Worm (Caenorhabditis elegans) whole organism, L4 larva: ENCODE data around the gene T22C8.3.

ENCODE experiments used
- F10B5.3 ChIP-seq: sonication (generic microtip); optimal IDR thresholded peaks from 2 replicates; lab custom pipeline; 2016; ENCODE audit warnings: mild to moderate bottlenecking, missing genetic modification characterization, missing compliant biosample characterization
- F44E2.7 ChIP-seq: fragments of 200-800 bp; sonication (Bioruptor generic); IDR thresholded peaks from 2 replicates; pipeline ENCODE4 v2.1.2; 2022; ENCODE audit warnings: missing genetic modification characterization, missing compliant biosample characterization
- F49E8.2 ChIP-seq: sonication (generic microtip); optimal IDR thresholded peaks from 2 replicates; lab custom pipeline; 2016; ENCODE audit warnings: missing compliant biosample characterization, mild to moderate bottlenecking, missing genetic modification characterization, borderline replicate concordance
- Y5F2A.4 ChIP-seq: fragments of 200-800 bp; sonication (Bioruptor generic); optimal IDR thresholded peaks from 2 replicates; lab custom pipeline; 2018; ENCODE audit warnings: mild to moderate bottlenecking, missing genetic modification characterization, missing compliant biosample characterization
- ZK546.5 ChIP-seq, 2 experiments: sonication (generic microtip); optimal IDR thresholded peaks; 2 replicates each; lab custom pipeline; 2017; ENCODE audit warnings: missing biosample characterization in 2 of 2, missing genetic modification characterization in 2 of 2
- aha-1 ChIP-seq: fragments of 150-350 bp; peaks from one replicate; lab custom pipeline; 2014; ENCODE audit warnings: missing biosample characterization, missing genetic modification characterization
- ama-1 ChIP-seq: fragments of 150-350 bp; optimal IDR thresholded peaks from 2 replicates; lab custom pipeline; 2014; ENCODE audit warnings: inconsistent platforms, mixed read lengths
- daf-16 ChIP-seq, 3 experiments: sonication (generic microtip); optimal IDR thresholded peaks; 2 replicates each; lab custom pipeline; 2016 to 2017; ENCODE audit warnings: missing genetic modification characterization in 3 of 3, missing genetic modification reagents in 3 of 3, mild to moderate bottlenecking in 2 of 3, missing compliant biosample characterization in 2 of 3, missing biosample characterization in 1 of 3, moderate library complexity in 1 of 3
- daf-8 ChIP-seq: fragments of 200-800 bp; sonication (Bioruptor generic); IDR thresholded peaks from 2 replicates; pipeline ENCODE4 v1.3.6; 2022; ENCODE audit warnings: missing genetic modification characterization, missing compliant biosample characterization
- dmd-6 ChIP-seq: fragments of 200-800 bp; sonication (Bioruptor generic); IDR thresholded peaks from 2 replicates; pipeline ENCODE4 v1.3.6; 2022; ENCODE audit warnings: missing genetic modification reagents, missing genetic modification characterization, missing compliant biosample characterization
- dpl-1 ChIP-seq: fragments of 150-350 bp; optimal IDR thresholded peaks from 2 replicates; lab custom pipeline; 2014; ENCODE audit warnings: missing biosample characterization, missing genetic modification reagents, missing genetic modification characterization
- dve-1 ChIP-seq: sonication (generic microtip); optimal IDR thresholded peaks from 2 replicates; lab custom pipeline; 2017; ENCODE audit warnings: antibody characterized with exemption, mild to moderate bottlenecking, missing genetic modification characterization, missing compliant biosample characterization; ENCODE audit not compliant: insufficient read depth
- fos-1 ChIP-seq: fragments of 150-350 bp; optimal IDR thresholded peaks from 2 replicates; lab custom pipeline; 2014; ENCODE audit warnings: missing biosample characterization, missing genetic modification characterization
- hif-1 ChIP-seq, 2 experiments: sonication (generic microtip); optimal IDR thresholded peaks; 2 replicates each; lab custom pipeline; 2016 to 2017; ENCODE audit warnings: missing compliant biosample characterization in 2 of 2, missing genetic modification characterization in 2 of 2, missing genetic modification reagents in 2 of 2, missing genotype in 2 of 2, mild to moderate bottlenecking in 1 of 2
- lim-7 ChIP-seq: fragments of 200-800 bp; sonication (Bioruptor generic); IDR thresholded peaks from 2 replicates; pipeline ENCODE4 v1.3.6; 2022; ENCODE audit warnings: missing genetic modification characterization, missing compliant biosample characterization
- lin-15B ChIP-seq: fragments of 150-350 bp; sonication (generic microtip); optimal IDR thresholded peaks from 3 replicates; lab custom pipeline; 2014; ENCODE audit warnings: missing biosample characterization, missing genetic modification characterization
- lin-38 ChIP-seq: fragments of 200-800 bp; sonication (Bioruptor generic); IDR thresholded peaks from 2 replicates; pipeline ENCODE4 v1.3.6; 2022; ENCODE audit warnings: missing genetic modification reagents, missing genetic modification characterization, missing compliant biosample characterization
- madf-9 ChIP-seq: fragments of 200-800 bp; sonication (Bioruptor generic); conservative IDR thresholded peaks from 2 replicates; pipeline ENCODE4 v1.3.6; 2022; ENCODE audit warnings: missing genetic modification reagents, missing genetic modification characterization, missing compliant biosample characterization
- mdl-1 ChIP-seq, 2 experiments: fragments of 150-350 bp in 1 of 2; sonication (generic microtip) in 1 of 2; optimal IDR thresholded peaks; 2 replicates each; lab custom pipeline; 2014 to 2017; ENCODE audit warnings: missing biosample characterization in 2 of 2, missing genetic modification characterization in 2 of 2
- mes-2 ChIP-seq: sonication (generic microtip); optimal IDR thresholded peaks from 2 replicates; lab custom pipeline; 2016; ENCODE audit warnings: missing genotype, mild to moderate bottlenecking, missing genetic modification characterization, missing compliant biosample characterization; ENCODE audit not compliant: poor library complexity, severe bottlenecking
- mxl-3 ChIP-seq: fragments of 200-800 bp; sonication (Bioruptor generic); optimal IDR thresholded peaks from 2 replicates; lab custom pipeline; 2018; ENCODE audit warnings: mild to moderate bottlenecking, missing genetic modification characterization, missing compliant biosample characterization
- nhr-10 ChIP-seq: fragments of 150-350 bp; optimal IDR thresholded peaks from 2 replicates; lab custom pipeline; 2014; ENCODE audit warnings: missing biosample characterization, missing genetic modification characterization
- nhr-25 ChIP-seq: sonication (generic microtip); optimal IDR thresholded peaks from 2 replicates; lab custom pipeline; 2017; ENCODE audit warnings: missing genetic modification characterization, mild to moderate bottlenecking, missing compliant biosample characterization, antibody characterized with exemption, moderate library complexity, borderline replicate concordance; ENCODE audit not compliant: insufficient read depth
- nhr-28 ChIP-seq: fragments of 150-350 bp; optimal IDR thresholded peaks from 2 replicates; lab custom pipeline; 2014; ENCODE audit warnings: missing biosample characterization, missing genetic modification characterization
- nhr-77 ChIP-seq: fragments of 150-350 bp; optimal IDR thresholded peaks from 2 replicates; lab custom pipeline; 2014; ENCODE audit warnings: missing biosample characterization, missing genetic modification characterization
- rbr-2 ChIP-seq: sonication (generic microtip); optimal IDR thresholded peaks from 2 replicates; lab custom pipeline; 2016; ENCODE audit warnings: missing genotype, missing genetic modification characterization, missing compliant biosample characterization
- spr-1 ChIP-seq: sonication (generic microtip); optimal IDR thresholded peaks from 2 replicates; lab custom pipeline; 2016; ENCODE audit warnings: mild to moderate bottlenecking, missing genetic modification characterization, missing compliant biosample characterization
- tag-97 ChIP-seq: fragments of 200-800 bp; sonication (Bioruptor generic); IDR thresholded peaks from 2 replicates; pipeline ENCODE4 v1.3.6; 2022; ENCODE audit warnings: missing genetic modification characterization, missing compliant biosample characterization
- unc-62 ChIP-seq, 3 experiments: fragments of 150-350 bp in 1 of 3; sonication (generic microtip); optimal IDR thresholded peaks in 2 of 3; peaks in 1 of 3; 1 replicate in 1 of 3; 2 replicates in 2 of 3; lab custom pipeline; 2014 to 2017; ENCODE audit warnings: missing biosample characterization in 3 of 3, missing genetic modification characterization in 3 of 3, missing genetic modification reagents in 3 of 3, missing genotype in 1 of 3
- zfp-2 ChIP-seq: sonication (generic microtip); optimal IDR thresholded peaks from 2 replicates; lab custom pipeline; 2016; ENCODE audit warnings: mild to moderate bottlenecking, missing genetic modification characterization, missing compliant biosample characterization
- zfp-3 ChIP-seq: fragments of 200-800 bp; sonication (Bioruptor generic); conservative IDR thresholded peaks from 2 replicates; pipeline ENCODE4 v1.3.6; 2022; ENCODE audit warnings: missing genetic modification reagents, missing genetic modification characterization, missing compliant biosample characterization
- zip-2 ChIP-seq: fragments of 150-350 bp; optimal IDR thresholded peaks from 2 replicates; lab custom pipeline; 2014; ENCODE audit warnings: missing biosample characterization, missing genetic modification characterization

Gene T22C8.3

ce11 chrII:8621883-8622282 lies at the start of gene T22C8.3:
Gene T22C8.3, minus strand, starts transcription at chrII:8621983.
- no peak for TF ChIP-seq spr-1 (tag; lab: Kevin White, UChicago)
- no peak for TF ChIP-seq zip-2 (tag; lab: Kevin White, UChicago)
- no peak for TF ChIP-seq zfp-2 (tag; lab: Kevin White, UChicago)
- TF ChIP-seq Y5F2A.4 = no peak
- TF ChIP-seq dmd-6 (GFP tag; lab: Robert Waterston, UW) = no peak
- TF ChIP-seq daf-16 (GFP tag; optimal IDR thresholded peaks at IDR 0.05; lab: Kevin White, UChicago) = no peak
- no peak for TF ChIP-seq daf-16 (tag; optimal IDR thresholded peaks at IDR 0.05; lab: Kevin White, UChicago)
- TF ChIP-seq nhr-28 = peak; percentile 14

- TF ChIP-seq F49E8.2 (tag; lab: Kevin White, UChicago) (no peak), lin-38 (GFP tag; lab: Robert Waterston, UW) (peak; percentile 25; the same call in 1 of the 2 replicates)
Measured at ce11 chrII:8670835-8671234, 49.1 kb upstream of the T22C8.3 start.

ce11 chrII:8668871-8669270 lies 47.1 kb upstream of the T22C8.3 start:
- TF ChIP-seq ZK546.5 (tag; optimal IDR thresholded peaks at IDR 0.05; lab: Kevin White, UChicago) = no peak

- no peak for TF ChIP-seq F44E2.7
- TF ChIP-seq ama-1 = peak; percentile 11
- TF ChIP-seq unc-62 (GFP tag; optimal IDR thresholded peaks at IDR 0.05 in 1 of 2; lab: Kevin White, UChicago) = peak in 1 of 2 experiments; percentile 34
- no peak for TF ChIP-seq unc-62 (tag; optimal IDR thresholded peaks at IDR 0.05; lab: Kevin White, UChicago)
Measured at ce11 chrII:8664533-8664932, 42.8 kb upstream of the T22C8.3 start, which contains the start of gene etc-1. Gene etc-1, plus strand, starts transcription at chrII:8664833.

- TF ChIP-seq dpl-1 (GFP tag; lab: Kevin White, UChicago) (peak; percentile 49), nhr-10 (no peak), tag-97 (GFP tag; lab: Robert Waterston, UW) (no peak), F10B5.3 (tag; lab: Kevin White, UChicago) (no peak), zfp-3 (GFP tag; lab: Robert Waterston, UW) (no peak), hif-1 (tag; optimal IDR thresholded peaks at IDR 0.05; lab: Kevin White, UChicago) (peak in 1 of 2 experiments; percentile 3), rbr-2 (tag; lab: Kevin White, UChicago) (peak; percentile 16), mxl-3 (peak; percentile 24), lim-7 (GFP tag; lab: Robert Waterston, UW) (no peak), nhr-77 (peak; percentile 16), lin-38 (GFP tag; lab: Robert Waterston, UW) (peak; percentile 90), mes-2 (tag; lab: Kevin White, UChicago) (peak; percentile 53), lin-15B (tag; lab: Kevin White, UChicago) (no peak), mdl-1 (tag; optimal IDR thresholded peaks at IDR 0.05; lab: Kevin White, UChicago) (peak in 1 of 2 experiments; percentile 75), daf-8 (GFP tag; lab: Robert Waterston, UW) (no peak), aha-1 (tag; lab: Kevin White, UChicago) (no peak), dve-1 (peak; percentile 22), nhr-25 (no peak), fos-1 (tag; lab: Kevin White, UChicago) (no peak)
Measured at ce11 chrII:8661539-8661938, 39.8 kb upstream of the T22C8.3 start, which contains the start of the genes piga-1 and eif-2Bepsilon. Gene piga-1, minus strand, starts transcription at chrII:8661712. Gene eif-2Bepsilon, plus strand, starts transcription at chrII:8661869.

- TF ChIP-seq zfp-3 (GFP tag; lab: Robert Waterston, UW) (no peak), madf-9 (GFP tag; lab: Robert Waterston, UW) (no peak), unc-62 (GFP tag; optimal IDR thresholded peaks at IDR 0.05 in 1 of 2; lab: Kevin White, UChicago) (peak in 1 of 2 experiments; percentile 5), unc-62 (tag; optimal IDR thresholded peaks at IDR 0.05; lab: Kevin White, UChicago) (no peak), ama-1 (peak; percentile 43)
Measured at ce11 chrII:8658835-8659234, 37.1 kb upstream of the T22C8.3 start, which contains the start of gene atg-10. Gene atg-10, plus strand, starts transcription at chrII:8659135.
